Fruit fly (Drosophila melanogaster) whole organism, pupa: ENCODE data around the gene CG31021.

Experiments
- CG10348 ChIP-seq: fragments of 200-800 bp; sonication (Bioruptor generic); IDR thresholded peaks from 2 replicates; pipeline ENCODE4 v1.3.6; 2022; ENCODE audit warnings: missing biosample characterization, missing genetic modification characterization
- CG12605 ChIP-seq: fragments of 200-800 bp; sonication (Bioruptor generic); IDR thresholded peaks from 2 replicates; pipeline ENCODE4 v1.3.6; 2022; ENCODE audit warnings: missing biosample characterization, missing genetic modification characterization
- CG13204 ChIP-seq: fragments of 200-800 bp; sonication (Bioruptor generic); optimal IDR thresholded peaks from 2 replicates; lab custom pipeline; 2018; ENCODE audit warnings: missing biosample characterization, mild to moderate bottlenecking, missing genetic modification characterization, moderate library complexity
- CG14655 ChIP-seq: fragments of 200-800 bp; sonication (Bioruptor generic); optimal IDR thresholded peaks from 3 replicates; lab custom pipeline; 2017; ENCODE audit warnings: mild to moderate bottlenecking, missing biosample characterization, missing genetic modification reagents, missing genetic modification characterization
- CG15710 ChIP-seq: fragments of 200-800 bp; sonication (Bioruptor generic); optimal IDR thresholded peaks from 2 replicates; lab custom pipeline; 2018; ENCODE audit warnings: missing biosample characterization, mild to moderate bottlenecking, missing genetic modification characterization, moderate library complexity
- CG17806 ChIP-seq: fragments of 200-800 bp; sonication (Bioruptor generic); optimal IDR thresholded peaks from 2 replicates; lab custom pipeline; 2018; ENCODE audit warnings: missing biosample characterization, mild to moderate bottlenecking, missing genetic modification characterization, moderate library complexity
- CG32121 ChIP-seq: fragments of 200-800 bp; sonication (Bioruptor generic); IDR thresholded peaks from 2 replicates; pipeline ENCODE4 v1.3.6; 2022; ENCODE audit warnings: missing biosample characterization, missing genetic modification characterization
- CG34367 ChIP-seq: fragments of 200-800 bp; sonication (Bioruptor generic); optimal IDR thresholded peaks from 2 replicates; lab custom pipeline; 2018; ENCODE audit warnings: missing biosample characterization, mild to moderate bottlenecking, missing genetic modification characterization
- CG4496 ChIP-seq: fragments of 200-800 bp; sonication (Bioruptor generic); IDR thresholded peaks from 3 replicates; pipeline ENCODE4 v1.3.6; 2022; ENCODE audit warnings: missing biosample characterization, missing genetic modification characterization
- CG8159 ChIP-seq: fragments of 200-800 bp; sonication (Bioruptor generic); optimal IDR thresholded peaks from 3 replicates; lab custom pipeline; 2018; ENCODE audit warnings: missing biosample characterization, mild to moderate bottlenecking, missing genetic modification characterization, moderate library complexity
- CG8301 ChIP-seq: fragments of 200-800 bp; sonication (Bioruptor generic); optimal IDR thresholded peaks from 2 replicates; lab custom pipeline; 2018; ENCODE audit warnings: missing biosample characterization, mild to moderate bottlenecking, missing genetic modification characterization
- CG9948 ChIP-seq: fragments of 200-800 bp; sonication (Bioruptor generic); optimal IDR thresholded peaks from 2 replicates; lab custom pipeline; 2018; ENCODE audit warnings: missing biosample characterization, mild to moderate bottlenecking, missing genetic modification characterization, moderate library complexity
- D1 ChIP-seq: fragments of 200-800 bp; sonication (Bioruptor generic); optimal IDR thresholded peaks from 2 replicates; lab custom pipeline; 2018; ENCODE audit warnings: missing biosample characterization, mild to moderate bottlenecking, missing genetic modification characterization, moderate library complexity
- EcR ChIP-seq: fragments of 200-800 bp; sonication (Bioruptor generic); optimal IDR thresholded peaks from 3 replicates; lab custom pipeline; 2019; ENCODE audit warnings: missing biosample characterization, missing genetic modification characterization, mild to moderate bottlenecking, moderate library complexity, missing genetic modification reagents
- Ets98B ChIP-seq: fragments of 200-800 bp; sonication (Bioruptor generic); IDR thresholded peaks from 2 replicates; pipeline ENCODE4 v1.3.6; 2022; ENCODE audit warnings: missing biosample characterization, missing genetic modification characterization
- Pif1A ChIP-seq: fragments of 200-800 bp; sonication (Bioruptor generic); optimal IDR thresholded peaks from 3 replicates; lab custom pipeline; 2016; ENCODE audit warnings: missing biosample characterization, missing genetic modification characterization
- Pif1B ChIP-seq: fragments of 200-800 bp; sonication (Bioruptor generic); optimal IDR thresholded peaks from 3 replicates; lab custom pipeline; 2016; ENCODE audit warnings: missing biosample characterization, missing genetic modification characterization
- Snoo ChIP-seq: fragments of 200-800 bp; sonication (Bioruptor generic); optimal IDR thresholded peaks from 3 replicates; lab custom pipeline; 2017; ENCODE audit warnings: missing biosample characterization, mild to moderate bottlenecking, missing genetic modification characterization, inconsistent platforms
- fd96Ca ChIP-seq: fragments of 200-800 bp; sonication (Bioruptor generic); IDR thresholded peaks from 3 replicates; pipeline ENCODE4 v1.3.6; 2022; ENCODE audit warnings: missing biosample characterization, missing genetic modification characterization
- gl ChIP-seq: fragments of 200-800 bp; sonication (Bioruptor generic); optimal IDR thresholded peaks from 2 replicates; lab custom pipeline; 2018; ENCODE audit warnings: missing biosample characterization, mild to moderate bottlenecking, missing genetic modification characterization
- rn ChIP-seq: fragments of 200-800 bp; sonication (Bioruptor generic); IDR thresholded peaks from 2 replicates; pipeline ENCODE4 v1.3.6; 2022; ENCODE audit warnings: missing biosample characterization, missing genetic modification characterization

CG31021 gene

DNA sequence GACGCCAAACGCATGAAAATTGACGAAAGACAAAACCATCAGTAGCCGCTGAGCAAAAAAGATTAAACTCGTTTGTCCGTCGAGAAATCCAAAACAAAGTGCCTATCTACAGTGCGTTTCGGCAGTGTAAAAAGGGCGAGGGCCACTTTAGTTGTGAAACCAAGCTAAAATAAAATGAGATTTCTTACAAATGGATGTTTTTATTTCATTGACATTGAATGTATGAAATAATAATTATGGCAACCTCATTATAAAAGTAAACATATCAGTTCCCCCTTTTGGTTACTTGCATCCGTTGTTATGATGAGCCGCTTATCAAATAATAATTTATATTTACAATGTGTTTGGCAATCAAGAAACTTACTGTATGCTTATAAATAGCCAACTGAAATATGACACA lies 37.5 kb upstream of the CG31021 start:
- TF ChIP-seq EcR (no peak), CG14655 (GFP tag; lab: Kevin White, UChicago) (peak; percentile 6), CG32121 (GFP tag; lab: Robert Waterston, UW) (peak; percentile 13; the same call in 1 of the 2 replicates), CG4496 (GFP tag; lab: Robert Waterston, UW) (0 out of 3 replicates have a peak, but pooled peaks have one; percentile 25), CG17806 (tag; lab: Kevin White, UChicago) (no peak), CG10348 (GFP tag; lab: Robert Waterston, UW) (no peak), D1 (tag; lab: Kevin White, UChicago) (no peak), CG15710 (tag; lab: Kevin White, UChicago) (no peak), CG8159 (tag; lab: Kevin White, UChicago) (peak; percentile 0)

DNA sequence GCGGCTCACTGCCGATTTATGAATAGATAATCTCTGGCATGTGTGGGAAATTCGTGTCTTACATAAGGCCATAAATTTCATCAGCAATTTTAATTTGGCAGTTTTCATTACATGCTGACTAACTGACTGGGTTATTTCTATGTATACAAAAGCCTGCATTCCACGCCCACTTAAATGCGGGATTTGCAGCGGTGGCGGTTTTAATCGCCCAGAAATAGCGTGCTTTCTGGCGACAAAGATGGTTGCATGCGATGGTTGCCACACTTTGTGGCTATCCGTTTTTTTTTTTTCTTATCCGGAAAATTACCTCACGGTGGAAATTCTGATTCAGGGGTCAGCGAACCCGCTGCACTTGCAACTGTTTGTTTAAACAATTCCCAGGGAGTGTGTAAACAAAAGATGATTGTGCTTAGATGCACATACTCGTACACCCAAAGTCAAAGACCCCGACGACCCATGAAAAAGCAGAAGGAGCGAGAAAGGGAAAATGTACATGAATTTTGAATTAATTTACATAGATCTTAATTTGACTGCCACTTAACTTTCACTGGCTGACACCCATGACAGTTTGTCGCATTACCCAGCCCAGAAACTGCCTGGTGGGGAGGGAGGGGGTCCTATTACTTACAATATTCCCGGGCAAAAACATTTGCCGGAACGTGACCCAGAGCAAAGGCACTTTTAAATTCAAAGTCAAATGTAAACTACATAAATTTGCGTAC lies 35.7 kb upstream of the CG31021 start:
- TF ChIP-seq CG13204 (GFP tag; lab: Kevin White, UChicago) (no peak), Snoo (tag; lab: Kevin White, UChicago) (no peak), CG9948 (no peak), rn (no peak), EcR (no peak), CG14655 (GFP tag; lab: Kevin White, UChicago) (no peak), CG34367 (tag; lab: Kevin White, UChicago) (no peak), CG10348 (GFP tag; lab: Robert Waterston, UW) (no peak), Ets98B (no peak), CG12605 (no peak), CG8301 (no peak), Pif1A (GFP tag; lab: Kevin White, UChicago) (no peak), fd96Ca (no peak), D1 (tag; lab: Kevin White, UChicago) (no peak), CG4496 (GFP tag; lab: Robert Waterston, UW) (no peak)

DNA sequence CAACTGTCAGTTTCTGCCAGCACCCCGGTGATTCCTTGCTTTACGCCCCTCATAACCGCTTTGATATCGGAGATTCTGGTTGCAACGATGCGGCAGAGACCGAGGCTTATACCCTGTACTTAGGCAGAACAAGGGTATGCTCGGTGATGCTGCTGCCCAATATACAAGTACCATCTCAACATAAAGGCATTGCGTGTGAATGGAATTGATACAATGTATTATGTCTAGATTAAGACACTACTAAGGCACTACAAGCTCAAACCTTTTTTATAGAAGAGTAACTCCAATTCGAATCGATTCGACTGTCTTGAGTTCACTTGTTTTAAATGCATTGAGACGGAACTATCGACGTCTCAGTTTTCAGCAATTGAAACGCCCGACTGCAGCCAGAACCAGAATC lies 34.8 kb upstream of the CG31021 start:
- TF ChIP-seq Pif1B (GFP tag; lab: Kevin White, UChicago) (peak; percentile 4), CG32121 (GFP tag; lab: Robert Waterston, UW) (peak; percentile 34; the same call in 1 of the 2 replicates), CG12605 (peak; percentile 45; the same call in 1 of the 2 replicates), CG10348 (GFP tag; lab: Robert Waterston, UW) (no peak), CG8301 (peak; percentile 80), CG15710 (tag; lab: Kevin White, UChicago) (peak; percentile 31), CG8159 (tag; lab: Kevin White, UChicago) (peak; percentile 31), CG4496 (GFP tag; lab: Robert Waterston, UW) (peak; percentile 76), Ets98B (peak; percentile 76), Snoo (tag; lab: Kevin White, UChicago) (no peak), EcR (no peak), CG14655 (GFP tag; lab: Kevin White, UChicago) (peak; percentile 80), Pif1A (GFP tag; lab: Kevin White, UChicago) (peak; percentile 60), CG9948 (peak; percentile 53), fd96Ca (peak; percentile 76), CG13204 (GFP tag; lab: Kevin White, UChicago) (no peak), CG17806 (tag; lab: Kevin White, UChicago) (peak; percentile 36), rn (no peak)

DNA sequence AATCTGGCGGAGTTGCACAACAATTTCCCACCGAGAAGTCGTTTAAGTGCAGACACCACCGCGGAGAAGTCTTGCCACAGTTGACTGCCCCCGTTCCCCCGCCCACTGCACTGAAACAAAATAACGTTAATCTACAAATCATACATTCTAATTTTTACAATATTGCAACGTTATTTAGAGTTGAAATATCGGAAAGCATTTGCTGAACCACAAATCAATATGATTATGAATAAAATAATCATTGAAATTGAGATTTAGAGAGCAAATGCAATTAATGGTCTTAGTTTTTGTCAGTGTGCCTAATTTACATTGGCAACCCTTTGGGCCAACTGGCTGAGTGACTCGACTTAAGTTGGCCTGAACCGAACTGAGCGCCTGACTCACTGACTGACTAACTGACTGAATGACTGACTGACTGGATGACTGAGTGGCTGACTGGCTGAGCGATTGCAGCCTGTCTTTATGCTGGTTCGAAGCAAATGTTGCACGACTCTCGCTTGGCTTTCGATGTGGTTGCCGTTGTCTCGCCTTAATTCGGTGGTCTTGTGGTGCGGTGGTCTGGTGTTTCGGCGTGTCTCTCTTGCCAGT lies 31.4 kb upstream of the CG31021 start:
- TF ChIP-seq Ets98B (peak; percentile 89), CG9948 (peak; percentile 93), CG32121 (GFP tag; lab: Robert Waterston, UW) (peak; percentile 89), fd96Ca (peak; percentile 85), gl (tag; lab: Kevin White, UChicago) (peak; percentile 83), CG14655 (GFP tag; lab: Kevin White, UChicago) (peak; percentile 88), D1 (tag; lab: Kevin White, UChicago) (no peak), rn (peak; percentile 74), Pif1A (GFP tag; lab: Kevin White, UChicago) (peak; percentile 88), EcR (peak; percentile 75), CG15710 (tag; lab: Kevin White, UChicago) (peak; percentile 88), CG17806 (tag; lab: Kevin White, UChicago) (peak; percentile 92), CG8301 (peak; percentile 90), CG10348 (GFP tag; lab: Robert Waterston, UW) (peak; percentile 80), CG34367 (tag; lab: Kevin White, UChicago) (peak; percentile 92), Pif1B (GFP tag; lab: Kevin White, UChicago) (peak; percentile 90), CG8159 (tag; lab: Kevin White, UChicago) (peak; percentile 92), Snoo (tag; lab: Kevin White, UChicago) (peak; percentile 88), CG12605 (peak; percentile 72), CG4496 (GFP tag; lab: Robert Waterston, UW) (peak; percentile 92), CG13204 (GFP tag; lab: Kevin White, UChicago) (peak; percentile 71)

DNA sequence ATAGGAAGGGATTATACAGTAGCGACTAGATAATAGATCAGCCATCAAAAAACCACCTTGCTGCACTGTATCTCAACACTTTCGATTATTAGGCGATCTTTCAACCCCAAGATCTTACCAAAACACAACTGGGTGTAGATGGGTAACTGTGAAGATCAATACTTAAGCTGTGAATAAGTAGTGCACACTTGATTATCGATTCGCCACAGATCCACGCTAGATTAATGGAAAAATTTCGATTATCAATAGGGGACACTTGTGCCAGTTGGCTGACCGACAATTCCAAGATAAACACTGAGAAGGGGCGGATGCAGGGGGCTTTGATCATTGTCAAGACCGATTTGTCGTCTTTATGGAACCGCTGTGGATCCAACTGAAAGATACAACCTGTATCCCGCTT lies 22.9 kb upstream of the CG31021 start, which contains the start of gene CG9702:
Gene CG9702 (plus strand): TSS at position 301 of the 400 bp plus-strand sequence.
- TF ChIP-seq CG9948 = no peak
- TF ChIP-seq CG34367 (tag; lab: Kevin White, UChicago) = no peak
- TF ChIP-seq CG4496 (GFP tag; lab: Robert Waterston, UW) = no peak
- TF ChIP-seq EcR = no peak
- no peak for TF ChIP-seq fd96Ca
- no peak for TF ChIP-seq CG17806 (tag; lab: Kevin White, UChicago)
- no peak for TF ChIP-seq CG14655 (GFP tag; lab: Kevin White, UChicago)
- no peak for TF ChIP-seq CG32121 (GFP tag; lab: Robert Waterston, UW)
- TF ChIP-seq CG12605 = no peak
- TF ChIP-seq Snoo (tag; lab: Kevin White, UChicago) = no peak
- no peak for TF ChIP-seq rn
- TF ChIP-seq Pif1B (GFP tag; lab: Kevin White, UChicago) = no peak
- TF ChIP-seq CG8301 = no peak
- TF ChIP-seq CG10348 (GFP tag; lab: Robert Waterston, UW) = no peak
- TF ChIP-seq Pif1A (GFP tag; lab: Kevin White, UChicago) = no peak
- TF ChIP-seq CG13204 (GFP tag; lab: Kevin White, UChicago) = no peak
- TF ChIP-seq Ets98B = no peak
- TF ChIP-seq D1 (tag; lab: Kevin White, UChicago) = no peak
- no peak for TF ChIP-seq CG15710 (tag; lab: Kevin White, UChicago)
- TF ChIP-seq CG8159 (tag; lab: Kevin White, UChicago) = no peak
